Worm (Caenorhabditis elegans) whole organism, L2 larva: ENCODE measurements around the gene dct-19.

Experiments used
- ZK546.5 ChIP-seq: sonication (generic microtip); optimal IDR thresholded peaks from 2 replicates; lab custom pipeline; 2017; ENCODE audit warnings: missing biosample characterization, missing genetic modification characterization
- lsy-2 ChIP-seq, 2 experiments: fragments of 150-350 bp in 1 of 2; sonication (generic microtip) in 1 of 2; optimal IDR thresholded peaks; 2 replicates each; lab custom pipeline; 2014 to 2017; ENCODE audit warnings: missing biosample characterization in 2 of 2, missing genetic modification characterization in 2 of 2

DNA sequence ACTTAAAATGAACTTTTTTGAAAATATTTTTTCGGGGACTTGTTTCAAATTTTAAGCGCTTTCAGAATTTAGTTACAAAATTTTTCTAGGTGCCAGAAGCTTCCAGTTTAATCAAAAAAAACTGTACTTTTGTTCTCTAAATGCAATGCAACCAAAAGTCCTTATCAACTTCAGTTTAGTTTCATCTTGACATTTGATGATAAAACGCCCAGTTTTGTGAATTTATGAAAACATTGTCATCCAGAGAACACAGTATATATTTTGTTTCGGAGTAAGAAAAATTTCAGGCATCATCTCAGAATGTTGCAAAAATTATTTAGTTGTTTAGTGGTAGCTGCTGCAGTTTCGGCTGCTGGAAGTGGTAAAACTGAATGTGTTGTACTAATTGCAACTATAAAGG is 15.0 kb downstream of the dct-19 start, which contains the start of gene F55G11.6:
- TF ChIP-seq ZK546.5 (tag; lab: Kevin White, UChicago) (no peak), lsy-2 (tag; optimal IDR thresholded peaks at IDR 0.05; lab: Kevin White, UChicago) (no peak)
